Worm (Caenorhabditis elegans) whole organism, early embryonic: ENCODE measurements around the gene cah-4.

Source experiments
- B0310.2 ChIP-seq: sonication (generic microtip); optimal IDR thresholded peaks from 2 replicates; lab custom pipeline; 2016; ENCODE audit warnings: mild to moderate bottlenecking, missing genetic modification characterization, missing compliant biosample characterization
- F13C5.2 ChIP-seq: sonication (generic microtip); optimal IDR thresholded peaks from 2 replicates; lab custom pipeline; 2017; ENCODE audit warnings: mild to moderate bottlenecking, missing genetic modification characterization, inconsistent platforms, missing compliant biosample characterization
- aly-1 ChIP-seq: sonication (generic microtip); optimal IDR thresholded peaks from 2 replicates; lab custom pipeline; 2016; ENCODE audit warnings: missing genetic modification characterization, missing compliant biosample characterization
- ama-1 ChIP-seq: fragments of 150-350 bp; optimal IDR thresholded peaks from 2 replicates; lab custom pipeline; 2014
- ceh-13 ChIP-seq: fragments of 200-800 bp; sonication (Bioruptor generic); optimal IDR thresholded peaks from 2 replicates; lab custom pipeline; 2018; ENCODE audit warnings: mild to moderate bottlenecking, missing genetic modification characterization, missing compliant biosample characterization
- flt-1 ChIP-seq: fragments of 200-800 bp; sonication (Bioruptor generic); IDR thresholded peaks from 2 replicates; pipeline ENCODE4 v1.3.6; 2022; ENCODE audit warnings: missing genetic modification characterization, missing compliant biosample characterization
- hnd-1 ChIP-seq: sonication (generic microtip); optimal IDR thresholded peaks from 2 replicates; lab custom pipeline; 2016; ENCODE audit warnings: missing genetic modification characterization, missing compliant biosample characterization
- scrt-1 ChIP-seq: fragments of 200-800 bp; sonication (Bioruptor generic); IDR thresholded peaks from 2 replicates; pipeline ENCODE4 v1.3.6; 2022; ENCODE audit warnings: missing genetic modification characterization, missing compliant biosample characterization
- tbx-37 ChIP-seq: fragments of 200-800 bp; sonication (Bioruptor generic); conservative IDR thresholded peaks from 2 replicates; pipeline ENCODE4 v1.3.6; 2022; ENCODE audit warnings: missing genetic modification reagents, missing genetic modification characterization, missing compliant biosample characterization
- tra-4 ChIP-seq: sonication (generic microtip); optimal IDR thresholded peaks from 2 replicates; lab custom pipeline; 2017; ENCODE audit warnings: missing genetic modification characterization, missing compliant biosample characterization

DNA sequence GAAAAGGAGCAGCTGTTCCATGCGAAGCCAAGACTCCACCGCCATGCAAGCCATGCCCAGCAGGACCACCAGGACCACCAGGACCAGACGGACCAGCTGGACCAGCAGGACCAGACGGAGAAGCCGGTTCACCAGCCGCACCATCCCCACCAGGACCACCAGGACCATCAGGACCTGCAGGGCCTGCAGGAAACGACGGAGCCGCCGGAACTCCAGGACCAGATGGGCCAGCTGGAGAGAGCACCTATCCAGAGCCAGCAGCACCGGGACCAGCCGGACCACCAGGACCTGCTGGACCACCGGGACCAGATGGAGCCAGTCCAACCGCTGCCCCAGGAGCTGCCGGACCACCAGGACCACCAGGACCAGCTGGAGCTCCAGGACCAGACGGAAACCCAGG is 49.6 kb downstream of the cah-4 start:
- TF ChIP-seq B0310.2: no peak
- TF ChIP-seq aly-1 (tag; lab: Kevin White, UChicago): peak; percentile 49
- TF ChIP-seq flt-1 (GFP tag; lab: Robert Waterston, UW): no peak
- TF ChIP-seq ama-1 (lab: Kevin White, UChicago): no peak
- TF ChIP-seq scrt-1 (GFP tag; lab: Robert Waterston, UW): 0 out of 2 replicates have a peak, but pooled peaks have one; percentile 7
- TF ChIP-seq hnd-1 (tag; lab: Kevin White, UChicago): no peak
- no peak for TF ChIP-seq tra-4 (tag; lab: Kevin White, UChicago)
- TF ChIP-seq tbx-37 (GFP tag; lab: Robert Waterston, UW): no peak
- no peak for TF ChIP-seq F13C5.2
- TF ChIP-seq ceh-13 (GFP tag; lab: Kevin White, UChicago): no peak
